Worm (Caenorhabditis elegans): ENCODE results near the gene ergi-1.
A peak's percentile ranks its signal among the peaks of the same experiment; 100 is the strongest.

Gene ergi-1

DNA sequence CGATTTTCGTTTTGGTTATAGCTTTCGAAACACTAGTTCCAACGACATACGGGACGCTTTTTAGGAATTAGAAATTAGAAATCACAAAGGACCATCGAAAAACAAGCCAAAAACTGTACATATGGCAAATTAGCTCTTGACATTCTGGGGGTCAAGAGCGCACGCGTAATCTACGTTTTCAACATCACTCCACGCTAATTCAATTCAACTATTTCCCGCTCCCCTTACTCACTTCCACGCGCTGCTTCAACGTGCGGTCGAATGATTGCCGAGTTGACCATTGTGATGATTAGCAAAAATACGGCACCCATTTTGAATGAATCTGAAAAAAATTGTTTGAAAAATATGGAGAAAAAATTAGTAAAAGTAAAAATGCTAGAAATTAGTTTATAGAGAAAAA is 10.5 kb upstream of the ergi-1 start:
- TF ChIP-seq set-16 (GFP tag; IDR thresholded peaks at IDR 0.05) (no peak), aha-1 (tag) (peak; percentile 56), unc-62 (GFP tag; optimal IDR thresholded peaks at IDR 0.05 in 1 of 2) (peak in 1 of 2 experiments; percentile 8), unc-62 (tag; optimal IDR thresholded peaks at IDR 0.05) (no peak)

DNA sequence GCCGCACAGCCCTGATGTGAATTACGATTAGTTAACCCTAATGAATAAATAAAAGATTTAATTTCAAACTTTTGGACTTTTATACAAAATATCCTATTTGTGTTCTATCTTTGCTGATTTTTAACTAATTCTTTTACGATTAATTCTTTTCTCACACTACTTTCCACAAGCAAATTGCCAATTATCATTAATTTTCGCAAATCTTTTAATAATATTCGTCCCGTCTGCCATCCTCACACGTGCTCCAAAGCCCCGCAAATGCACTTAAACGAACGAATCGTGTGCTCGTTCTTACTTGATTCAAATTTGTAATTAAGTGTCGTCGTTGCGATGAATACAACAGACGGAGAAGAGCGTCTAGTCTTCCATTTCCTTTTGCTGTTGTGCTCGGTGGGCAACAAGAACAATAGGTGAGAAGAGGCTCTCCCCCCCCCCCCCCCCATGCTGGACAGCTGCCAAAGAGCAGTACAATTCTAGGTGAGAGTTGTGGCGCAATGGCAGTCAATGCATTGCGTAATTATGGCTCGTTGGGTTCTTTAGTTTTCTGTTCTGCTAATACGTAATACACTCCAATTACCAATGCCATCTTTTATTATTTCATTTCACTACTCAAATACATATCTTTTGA is 9.6 kb upstream of the ergi-1 start:
- no peak for TF ChIP-seq vab-7 (GFP tag; IDR thresholded peaks at IDR 0.05)
- no peak for TF ChIP-seq F26F4.8 (GFP tag; conservative IDR thresholded peaks at IDR 0.05)
- TF ChIP-seq dmd-8 (GFP tag; IDR thresholded peaks at IDR 0.05) = no peak
- no peak for TF ChIP-seq mdl-1 (tag; optimal IDR thresholded peaks at IDR 0.05)
- TF ChIP-seq lin-13 (GFP tag; optimal IDR thresholded peaks at IDR 0.05) = no peak
- no peak for TF ChIP-seq unc-62 (GFP tag; optimal IDR thresholded peaks at IDR 0.05 in 1 of 2)
- no peak for TF ChIP-seq unc-62 (tag; optimal IDR thresholded peaks at IDR 0.05)
- no peak for TF ChIP-seq ama-1 (optimal IDR thresholded peaks at IDR 0.05)
- no peak for TF ChIP-seq ctbp-1 (GFP tag; IDR thresholded peaks at IDR 0.05)
- no peak for TF ChIP-seq mes-2 (tag; optimal IDR thresholded peaks at IDR 0.05; ENCODE audit: poor library complexity, severe bottlenecking)
- no peak for TF ChIP-seq dmd-6 (GFP tag; IDR thresholded peaks at IDR 0.05)
- no peak for TF ChIP-seq nhr-48 (tag; optimal IDR thresholded peaks at IDR 0.05)
- no peak for TF ChIP-seq unc-39 (tag; optimal IDR thresholded peaks at IDR 0.05)

DNA sequence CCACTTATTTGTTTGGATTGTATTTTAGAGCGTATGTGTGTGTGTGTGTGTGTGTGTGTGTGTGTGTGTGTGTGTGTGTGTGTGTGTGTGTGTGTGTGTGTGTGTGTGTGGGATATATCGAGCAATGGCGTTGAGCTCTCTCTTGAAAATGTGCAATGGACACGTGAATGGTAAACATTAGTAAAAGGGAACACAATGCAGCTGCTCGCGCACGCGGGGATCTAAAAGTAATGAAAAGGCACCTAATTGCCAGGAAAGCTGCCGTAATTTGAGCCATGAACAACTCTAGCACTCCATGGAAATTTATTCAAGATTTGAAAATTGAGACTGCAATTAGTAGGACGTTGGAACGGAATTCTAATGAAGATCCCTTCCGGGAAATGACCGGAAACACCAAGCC is 8.2 kb upstream of the ergi-1 start:
- TF ChIP-seq duxl-1 (tag; optimal IDR thresholded peaks at IDR 0.05; ENCODE audit: poor library complexity) = no peak
- no peak for TF ChIP-seq ZK546.5 (tag; optimal IDR thresholded peaks at IDR 0.05)
- TF ChIP-seq lir-3 (tag; optimal IDR thresholded peaks at IDR 0.05) = no peak

ce11 chrX:2042621-2043020 is 7.5 kb upstream of the ergi-1 start:
- TF ChIP-seq Y75B8A.6 (GFP tag; IDR thresholded peaks at IDR 0.05) (no peak), egl-43 (GFP tag; IDR thresholded peaks at IDR 0.05) (no peak), dpl-1 (GFP tag; optimal IDR thresholded peaks at IDR 0.05) (no peak), nhr-76 (tag; optimal IDR thresholded peaks at IDR 0.05) (no peak), hlh-11 (tag; optimal IDR thresholded peaks at IDR 0.05) (no peak), nhr-102 (tag; optimal IDR thresholded peaks at IDR 0.05) (no peak)

ce11 chrX:2041448-2042138 is 6.5 kb upstream of the ergi-1 start:
- TF ChIP-seq unc-62 (GFP tag; optimal IDR thresholded peaks at IDR 0.05 in 1 of 2) (peak in 1 of 2 experiments; percentile 94), unc-62 (tag; optimal IDR thresholded peaks at IDR 0.05) (no peak), aha-1 (tag) (peak; percentile 96), aly-2 (tag; optimal IDR thresholded peaks at IDR 0.05) (no peak)

- TF ChIP-seq ceh-32 (tag; optimal IDR thresholded peaks at IDR 0.05; ENCODE audit: poor library complexity) = no peak
- TF ChIP-seq unc-62 (GFP tag; optimal IDR thresholded peaks at IDR 0.05 in 1 of 2) = peak in 1 of 2 experiments; percentile 70
- no peak for TF ChIP-seq unc-62 (tag; optimal IDR thresholded peaks at IDR 0.05)
Observed at ce11 chrX:2040877-2041276, 5.8 kb upstream of the ergi-1 start.

DNA sequence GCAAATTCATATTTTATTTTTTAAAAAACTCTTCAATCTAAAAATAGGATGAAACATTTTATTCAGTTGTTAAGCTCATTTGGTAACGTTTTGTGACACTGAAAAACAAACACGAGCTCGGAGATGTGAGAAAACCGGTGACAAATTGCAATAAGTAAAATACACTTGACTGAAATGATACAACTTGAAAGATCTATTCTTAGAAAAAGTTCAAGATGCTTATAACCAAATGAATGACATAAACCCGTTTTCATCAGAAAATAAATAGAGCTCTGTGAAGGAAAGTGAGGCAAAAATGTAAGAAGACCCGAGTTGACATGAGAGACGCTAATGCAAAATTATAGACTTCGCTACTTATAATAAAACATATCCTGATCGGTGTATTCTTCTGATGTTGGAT is 4.3 kb upstream of the ergi-1 start, which contains the start of gene smex-2:
Gene smex-2, minus strand, starts transcription at position 101 of the 400 bp plus-strand sequence.
- TF ChIP-seq tra-1 (GFP tag; IDR thresholded peaks at IDR 0.05) = no peak
- no peak for TF ChIP-seq lin-39 (tag; optimal IDR thresholded peaks at IDR 0.05)
